Fruit fly (Drosophila melanogaster) whole organism, embryonic: Measurements from ENCODE around the gene CG12448.

Experiments used
- Ada2b ChIP-seq: fragments of 200-800 bp; sonication (Bioruptor generic); IDR thresholded peaks from 2 replicates; pipeline ENCODE4 v1.3.6; 2022; ENCODE audit warnings: missing biosample characterization, missing genetic modification characterization
- Atf6 ChIP-seq: fragments of 200-800 bp; sonication (Bioruptor generic); IDR thresholded peaks from 2 replicates; pipeline ENCODE4 v1.3.6; 2022; ENCODE audit warnings: missing biosample characterization, missing genetic modification characterization
- Bgb ChIP-seq: fragments of 200-800 bp; sonication (Bioruptor generic); IDR thresholded peaks from 2 replicates; pipeline ENCODE4 v1.3.6; 2022; ENCODE audit warnings: missing biosample characterization, missing genetic modification characterization; ENCODE audit not compliant: partially characterized antibody
- Bteb2 ChIP-seq: fragments of 200-800 bp; sonication (Bioruptor generic); optimal IDR thresholded peaks from 2 replicates; lab custom pipeline; 2016; ENCODE audit warnings: missing biosample characterization, missing genetic modification characterization
- CG10209 ChIP-seq: fragments of 200-800 bp; sonication (Bioruptor generic); optimal IDR thresholded peaks from 3 replicates; lab custom pipeline; 2017; ENCODE audit warnings: missing biosample characterization, mild to moderate bottlenecking, missing genetic modification characterization, missing genetic modification reagents
- CG10366 ChIP-seq: fragments of 200-800 bp; sonication (Bioruptor generic); IDR thresholded peaks from 2 replicates; pipeline ENCODE4 v1.3.6; 2022; ENCODE audit warnings: missing biosample characterization, missing genetic modification characterization
- CG10959 ChIP-seq: fragments of 200-800 bp; sonication (Bioruptor generic); IDR thresholded peaks from 2 replicates; pipeline ENCODE4 v1.3.6; 2022; ENCODE audit warnings: missing biosample characterization, missing genetic modification characterization
- CG11247 ChIP-seq: fragments of 200-800 bp; sonication (Bioruptor generic); IDR thresholded peaks from 2 replicates; pipeline ENCODE4 v1.3.6; 2022; ENCODE audit warnings: missing biosample characterization, missing genetic modification characterization
- CG1233 ChIP-seq: fragments of 200-800 bp; sonication (Bioruptor generic); optimal IDR thresholded peaks from 4 replicates; lab custom pipeline; 2018; ENCODE audit warnings: missing biosample characterization, mild to moderate bottlenecking, missing genetic modification characterization
- CG13424 ChIP-seq: fragments of 200-800 bp; sonication (Bioruptor generic); optimal IDR thresholded peaks from 2 replicates; lab custom pipeline; 2019; ENCODE audit warnings: missing biosample characterization, mild to moderate bottlenecking, missing genetic modification characterization, moderate library complexity
- CG13624 ChIP-seq: fragments of 200-800 bp; sonication (Bioruptor generic); optimal IDR thresholded peaks from 2 replicates; lab custom pipeline; 2016; ENCODE audit warnings: missing biosample characterization, missing genetic modification characterization
- CG14965 ChIP-seq: fragments of 200-800 bp; sonication (Bioruptor generic); optimal IDR thresholded peaks from 2 replicates; lab custom pipeline; 2016; ENCODE audit warnings: missing biosample characterization, missing genetic modification characterization, borderline replicate concordance
- CG15514 ChIP-seq: fragments of 200-800 bp; sonication (Bioruptor generic); optimal IDR thresholded peaks from 3 replicates; lab custom pipeline; 2017; ENCODE audit warnings: missing biosample characterization, missing genetic modification characterization, mild to moderate bottlenecking, moderate library complexity, missing genetic modification reagents
- CG17612 ChIP-seq: fragments of 200-800 bp; sonication (Bioruptor generic); IDR thresholded peaks from 2 replicates; pipeline ENCODE4 v1.3.6; 2022; ENCODE audit warnings: missing biosample characterization, missing genetic modification characterization
- CG18619 ChIP-seq: fragments of 200-800 bp; sonication (Bioruptor generic); optimal IDR thresholded peaks from 3 replicates; lab custom pipeline; 2017; ENCODE audit warnings: missing biosample characterization, mild to moderate bottlenecking, missing genetic modification characterization
- CG2678 ChIP-seq: fragments of 200-800 bp; sonication (Bioruptor generic); optimal IDR thresholded peaks from 3 replicates; lab custom pipeline; 2019; ENCODE audit warnings: missing biosample characterization, mild to moderate bottlenecking, missing genetic modification characterization, moderate library complexity
- CG2712 ChIP-seq: fragments of 200-800 bp; optimal IDR thresholded peaks from 3 replicates; lab custom pipeline; 2019; ENCODE audit warnings: missing biosample characterization, mild to moderate bottlenecking, missing genetic modification characterization, moderate library complexity
- CG32767 ChIP-seq: fragments of 200-800 bp; sonication (Bioruptor generic); IDR thresholded peaks from 2 replicates; pipeline ENCODE4 v1.3.6; 2022; ENCODE audit warnings: missing biosample characterization, missing genetic modification characterization
- CG34224 ChIP-seq: fragments of 200-800 bp; sonication (Bioruptor generic); IDR thresholded peaks from 3 replicates; pipeline ENCODE4 v1.3.6; 2022; ENCODE audit warnings: missing biosample characterization, missing genetic modification characterization; ENCODE audit not compliant: partially characterized antibody
- CG4730 ChIP-seq: fragments of 200-800 bp; sonication (Bioruptor generic); IDR thresholded peaks from 2 replicates; pipeline ENCODE4 v1.3.6; 2022; ENCODE audit warnings: missing biosample characterization, missing genetic modification characterization
- CG6813 ChIP-seq: fragments of 200-800 bp; sonication (Bioruptor generic); optimal IDR thresholded peaks from 2 replicates; lab custom pipeline; 2017; ENCODE audit warnings: missing biosample characterization, missing genetic modification characterization, mild to moderate bottlenecking, moderate library complexity, missing genetic modification reagents
- CG8089 ChIP-seq: fragments of 200-800 bp; sonication (Bioruptor generic); optimal IDR thresholded peaks from 3 replicates; lab custom pipeline; 2016; ENCODE audit warnings: missing biosample characterization, missing genetic modification characterization
- CkIIα-i1 ChIP-seq: fragments of 200-800 bp; sonication (Bioruptor generic); IDR thresholded peaks from 2 replicates; pipeline ENCODE4 v1.3.6; 2022; ENCODE audit warnings: missing biosample characterization, missing genetic modification characterization
- Dbx ChIP-seq: fragments of 200-800 bp; sonication (Bioruptor generic); IDR thresholded peaks from 3 replicates; pipeline ENCODE4 v1.3.6; 2022; ENCODE audit warnings: missing biosample characterization, missing genetic modification characterization
- Dip3 ChIP-seq: fragments of 200-800 bp; sonication (Bioruptor generic); optimal IDR thresholded peaks from 3 replicates; lab custom pipeline; 2016; ENCODE audit warnings: missing biosample characterization, missing genetic modification characterization
- Doc3 ChIP-seq: fragments of 200-800 bp; sonication (Bioruptor generic); IDR thresholded peaks from 3 replicates; pipeline ENCODE4 v1.3.6; 2022; ENCODE audit warnings: missing biosample characterization, missing genetic modification characterization; ENCODE audit not compliant: partially characterized antibody
- Drgx ChIP-seq: fragments of 200-800 bp; sonication (Bioruptor generic); IDR thresholded peaks from 2 replicates; pipeline ENCODE4 v1.3.6; 2022; ENCODE audit warnings: missing biosample characterization, missing genetic modification characterization
- Ets65A ChIP-seq: fragments of 200-800 bp; sonication (Bioruptor generic); peaks from one replicate; lab custom pipeline; 2016; ENCODE audit warnings: missing biosample characterization, missing genetic modification characterization
- Hey ChIP-seq: fragments of 200-800 bp; sonication (Bioruptor generic); optimal IDR thresholded peaks from 3 replicates; lab custom pipeline; 2018; ENCODE audit warnings: missing biosample characterization, mild to moderate bottlenecking, missing genetic modification characterization
- Hr78 ChIP-seq, 2 experiments: fragments of 200-800 bp in 1 of 2; fragments of >200 bp in 1 of 2; sonication (Bioruptor generic) in 1 of 2; optimal IDR thresholded peaks; 2 replicates each; lab custom pipeline; 2017 to 2019; ENCODE audit warnings: missing biosample characterization in 2 of 2, missing genetic modification characterization in 2 of 2, mild to moderate bottlenecking in 1 of 2, moderate library complexity in 1 of 2
- MESR4 ChIP-seq: fragments of 200-800 bp; sonication (Bioruptor generic); optimal IDR thresholded peaks from 2 replicates; lab custom pipeline; 2018; ENCODE audit warnings: missing biosample characterization, mild to moderate bottlenecking, missing genetic modification characterization, moderate library complexity
- NC2β ChIP-seq: fragments of 200-800 bp; sonication (Bioruptor generic); optimal IDR thresholded peaks from 2 replicates; lab custom pipeline; 2016; ENCODE audit warnings: missing biosample characterization, missing genetic modification characterization
- Oaz ChIP-seq: fragments of 200-800 bp; sonication (Bioruptor generic); IDR thresholded peaks from 2 replicates; pipeline ENCODE4 v1.3.6; 2022; ENCODE audit warnings: missing biosample characterization, missing genetic modification characterization
- Spps ChIP-seq: fragments of 200-800 bp; sonication (Bioruptor generic); optimal IDR thresholded peaks from 2 replicates; lab custom pipeline; 2018; ENCODE audit warnings: missing biosample characterization, mild to moderate bottlenecking, missing genetic modification characterization
- caup ChIP-seq: fragments of 200-800 bp; sonication (Bioruptor generic); optimal IDR thresholded peaks from 3 replicates; lab custom pipeline; 2017; ENCODE audit warnings: missing biosample characterization, mild to moderate bottlenecking, missing genetic modification characterization, moderate library complexity; ENCODE audit not compliant: severe bottlenecking
- chn ChIP-seq: fragments of 200-800 bp; sonication (Bioruptor generic); optimal IDR thresholded peaks from 2 replicates; lab custom pipeline; 2016; ENCODE audit warnings: missing biosample characterization, missing genetic modification characterization
- crc ChIP-seq: fragments of 200-800 bp; sonication (Bioruptor generic); optimal IDR thresholded peaks from 2 replicates; lab custom pipeline; 2016; ENCODE audit warnings: missing biosample characterization, missing genetic modification characterization
- dmrt99B ChIP-seq: fragments of 200-800 bp; sonication (Bioruptor generic); optimal IDR thresholded peaks from 2 replicates; lab custom pipeline; 2018; ENCODE audit warnings: missing biosample characterization, mild to moderate bottlenecking, missing genetic modification characterization, moderate library complexity
- gsb ChIP-seq: fragments of 200-800 bp; sonication (Bioruptor generic); IDR thresholded peaks from 2 replicates; pipeline ENCODE4 v1.3.6; 2022; ENCODE audit warnings: missing biosample characterization, missing genetic modification characterization
- kni ChIP-seq: fragments of 200-800 bp; sonication (Bioruptor generic); optimal IDR thresholded peaks from 3 replicates; lab custom pipeline; 2017; ENCODE audit warnings: mild to moderate bottlenecking, missing biosample characterization, missing genetic modification reagents, missing genetic modification characterization
- lilli ChIP-seq: fragments of 200-800 bp; sonication (Bioruptor generic); optimal IDR thresholded peaks from 3 replicates; lab custom pipeline; 2016; ENCODE audit warnings: missing biosample characterization, missing genetic modification characterization
- luna ChIP-seq: fragments of 200-800 bp; sonication (Bioruptor generic); optimal IDR thresholded peaks from 2 replicates; lab custom pipeline; 2016; ENCODE audit warnings: missing biosample characterization, missing genetic modification characterization
- nau ChIP-seq: fragments of 200-800 bp; sonication (Bioruptor generic); optimal IDR thresholded peaks from 3 replicates; lab custom pipeline; 2017; ENCODE audit warnings: missing biosample characterization, mild to moderate bottlenecking, missing genetic modification characterization, missing genetic modification reagents
- org-1 ChIP-seq: fragments of 200-800 bp; sonication (Bioruptor generic); optimal IDR thresholded peaks from 2 replicates; lab custom pipeline; 2017; ENCODE audit warnings: missing biosample characterization, missing genetic modification characterization
- pita ChIP-seq: fragments of 200-800 bp; sonication (Bioruptor generic); optimal IDR thresholded peaks from 2 replicates; lab custom pipeline; 2017; ENCODE audit warnings: missing biosample characterization, mild to moderate bottlenecking, missing genetic modification characterization
- sc ChIP-seq, 3 experiments: fragments of >200 bp in 2 of 3; fragments of 200-800 bp in 1 of 3; sonication (Bioruptor generic) in 1 of 3; optimal IDR thresholded peaks; 2 replicates in 2 of 3; 3 replicates in 1 of 3; lab custom pipeline; 2017; ENCODE audit warnings: mild to moderate bottlenecking in 1 of 3, missing biosample characterization in 1 of 3, missing genetic modification characterization in 1 of 3, missing genetic modification reagents in 1 of 3
- sr ChIP-seq: fragments of 200-800 bp; sonication (Bioruptor generic); IDR thresholded peaks from 3 replicates; pipeline ENCODE4 v1.3.6; 2022; ENCODE audit warnings: missing biosample characterization, missing genetic modification characterization
- sug ChIP-seq: fragments of 200-800 bp; optimal IDR thresholded peaks from 2 replicates; lab custom pipeline; 2019; ENCODE audit warnings: missing biosample characterization, mild to moderate bottlenecking, missing genetic modification characterization, moderate library complexity
- twi ChIP-seq: fragments of 200-800 bp; optimal IDR thresholded peaks from 2 replicates; lab custom pipeline; 2019; ENCODE audit warnings: missing biosample characterization, mild to moderate bottlenecking, missing genetic modification characterization, moderate library complexity
- tx ChIP-seq: fragments of 200-800 bp; sonication (Bioruptor generic); optimal IDR thresholded peaks from 2 replicates; lab custom pipeline; 2016; ENCODE audit warnings: missing biosample characterization, missing genetic modification characterization
- usp ChIP-seq: fragments of >200 bp; optimal IDR thresholded peaks from 2 replicates; lab custom pipeline; 2017; ENCODE audit warnings: missing biosample characterization, missing genetic modification characterization

The CG12448 gene

DNA sequence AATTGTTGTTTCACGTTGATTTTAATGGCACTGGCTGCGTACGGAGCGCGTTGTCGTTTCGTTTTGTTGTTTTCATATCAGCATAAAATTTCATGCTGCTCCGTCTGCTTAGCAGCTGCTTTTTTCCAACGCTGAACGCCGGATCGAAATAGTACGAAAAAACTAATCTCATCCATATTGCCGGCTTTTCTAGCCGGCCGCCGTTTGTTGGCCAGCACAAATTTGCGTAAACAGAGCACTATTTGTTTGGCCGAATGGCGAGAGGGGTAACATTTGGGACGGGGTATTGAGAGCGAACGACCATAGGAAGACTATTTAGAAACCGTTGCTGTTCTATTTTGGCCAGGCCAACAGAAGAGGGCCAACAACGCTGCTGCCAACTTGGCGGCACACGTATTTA lies 31.4 kb upstream of the CG12448 start (continued):
- TF ChIP-seq chn (GFP tag; lab: Kevin White, UChicago) (no peak), CG11247 (GFP tag; lab: Robert Waterston, UW) (no peak), caup (GFP tag; lab: Kevin White, UChicago) (peak; percentile 13), crc (GFP tag; lab: Kevin White, UChicago) (no peak), tx (GFP tag; lab: Kevin White, UChicago) (no peak), CG2678 (tag; lab: Kevin White, UChicago) (peak; percentile 32), Oaz (GFP tag; lab: Robert Waterston, UW) (no peak), org-1 (GFP tag; lab: Kevin White, UChicago) (no peak), sr (GFP tag; lab: Robert Waterston, UW) (no peak), CG13624 (GFP tag; lab: Kevin White, UChicago) (no peak), kni (peak; percentile 99), CG10209 (peak; percentile 19), twi (tag; lab: Kevin White, UChicago) (no peak), CG8089 (no peak), NC2β (GFP tag; lab: Kevin White, UChicago) (no peak), pita (no peak), Atf6 (GFP tag; lab: Robert Waterston, UW) (peak; percentile 50; the same call in 1 of the 2 replicates), CG2712 (tag; lab: Kevin White, UChicago) (no peak), gsb (GFP tag; lab: Robert Waterston, UW) (no peak), Ada2b (GFP tag; lab: Robert Waterston, UW) (no peak), CG32767 (GFP tag; lab: Robert Waterston, UW) (no peak), CG10366 (no peak), CG10959 (GFP tag; lab: Robert Waterston, UW) (no peak), Spps (tag; lab: Kevin White, UChicago) (no peak), CG18619 (GFP tag; lab: Kevin White, UChicago) (no peak), CG34224 (GFP tag; lab: Robert Waterston, UW) (peak; percentile 53; the same call in 1 of the 3 replicates), CG13424 (peak; percentile 11), sug (tag; lab: Kevin White, UChicago) (peak; percentile 86), CG6813 (GFP tag; lab: Kevin White, UChicago) (no peak), MESR4 (no peak), Hr78 (GFP tag; optimal IDR thresholded peaks at IDR 0.05; lab: Kevin White, UChicago) (no peak), usp (no peak), dmrt99B (no peak), Dbx (GFP tag; lab: Robert Waterston, UW) (peak; percentile 55; the same call in 1 of the 3 replicates), CG1233 (peak; percentile 44), Drgx (GFP tag; lab: Robert Waterston, UW) (no peak), CG17612 (GFP tag; lab: Robert Waterston, UW) (no peak), Hey (tag; lab: Kevin White, UChicago) (peak; percentile 21), Dip3 (GFP tag; lab: Kevin White, UChicago) (no peak), CG15514 (GFP tag; lab: Kevin White, UChicago) (peak; percentile 49), Bteb2 (GFP tag; lab: Kevin White, UChicago) (no peak), luna (GFP tag; lab: Kevin White, UChicago) (no peak), lilli (GFP tag; lab: Kevin White, UChicago) (no peak), Bgb (GFP tag; lab: Robert Waterston, UW) (peak; percentile 29; the same call in 1 of the 2 replicates), Ets65A (GFP tag; lab: Kevin White, UChicago) (no peak), CG14965 (GFP tag; lab: Kevin White, UChicago) (no peak), sc (optimal IDR thresholded peaks at IDR 0.05; lab: Kevin White, UChicago) (no peak), sc (GFP tag; optimal IDR thresholded peaks at IDR 0.05; lab: Kevin White, UChicago) (no peak), CkIIα-i1 (GFP tag; lab: Robert Waterston, UW) (no peak), nau (GFP tag; lab: Kevin White, UChicago) (no peak), CG4730 (GFP tag; lab: Robert Waterston, UW) (no peak), Doc3 (GFP tag; lab: Robert Waterston, UW) (no peak)
